Worm (Caenorhabditis elegans) whole organism, L1 larva: Measurements from ENCODE around the gene T13H5.1.

Experiments
- ces-1 ChIP-seq: fragments of 150-350 bp; optimal IDR thresholded peaks from 2 replicates; lab custom pipeline; 2014; ENCODE audit warnings: missing biosample characterization, missing genetic modification reagents, missing genetic modification characterization
- elt-3 ChIP-seq, 6 experiments: fragments of 150-350 bp in 1 of 6; sonication (generic microtip); optimal IDR thresholded peaks; 2 replicates each; lab custom pipeline; 2017 to 2018; ENCODE audit warnings: missing biosample characterization in 6 of 6, missing genetic modification characterization in 6 of 6, inconsistent platforms in 1 of 6
- nhr-77 ChIP-seq: fragments of 150-350 bp; optimal IDR thresholded peaks from 2 replicates; lab custom pipeline; 2014; ENCODE audit warnings: missing biosample characterization, missing genetic modification characterization

- TF ChIP-seq ces-1 (GFP tag; lab: Kevin White, UChicago), result no peak
- peak in 2 of 6 experiments; percentile 9 to 46 for TF ChIP-seq elt-3 (tag; optimal IDR thresholded peaks at IDR 0.05; lab: Kevin White, UChicago)
- TF ChIP-seq nhr-77 (tag; lab: Kevin White, UChicago), result no peak
Observed at ce11 chrII:8442176-8442575, 66.7 kb downstream of the T13H5.1 start.
